Worm (Caenorhabditis elegans) whole organism, L1 larva: ENCODE results near the gene F10G2.4.

Source experiments
- C04F5.9 ChIP-seq: sonication (generic microtip); optimal IDR thresholded peaks from 2 replicates; lab custom pipeline; 2016; ENCODE audit warnings: missing genetic modification characterization, missing compliant biosample characterization
- C16A3.4 ChIP-seq: fragments of 150-350 bp; optimal IDR thresholded peaks from 2 replicates; lab custom pipeline; 2014; ENCODE audit warnings: missing biosample characterization, missing genetic modification characterization
- alr-1 ChIP-seq: fragments of 200-800 bp; sonication (Bioruptor generic); optimal IDR thresholded peaks from 2 replicates; lab custom pipeline; 2018; ENCODE audit warnings: borderline replicate concordance, mild to moderate bottlenecking, missing genetic modification characterization, missing compliant biosample characterization
- aly-2 ChIP-seq: fragments of 150-350 bp; optimal IDR thresholded peaks from 2 replicates; lab custom pipeline; 2014; ENCODE audit warnings: missing biosample characterization, missing genetic modification characterization
- ama-1 ChIP-seq: fragments of 150-350 bp; optimal IDR thresholded peaks from 2 replicates; lab custom pipeline; 2014
- ceh-82 ChIP-seq, 3 experiments: fragments of 150-350 bp in 1 of 3; sonication (generic microtip) in 2 of 3; optimal IDR thresholded peaks; 2 replicates each; lab custom pipeline; 2014 to 2017; ENCODE audit warnings: missing biosample characterization in 3 of 3, missing genetic modification characterization in 3 of 3
- ceh-88 ChIP-seq: fragments of 200-800 bp; sonication (Bioruptor generic); IDR thresholded peaks from 2 replicates; pipeline ENCODE4 v1.3.6; 2022; ENCODE audit warnings: missing genetic modification characterization, missing compliant biosample characterization
- ces-1 ChIP-seq: fragments of 150-350 bp; optimal IDR thresholded peaks from 2 replicates; lab custom pipeline; 2014; ENCODE audit warnings: missing biosample characterization, missing genetic modification reagents, missing genetic modification characterization
- dpl-1 ChIP-seq, 3 experiments: fragments of 150-350 bp in 2 of 3; sonication (generic microtip) in 1 of 3; optimal IDR thresholded peaks; 2 replicates each; lab custom pipeline; 2014 to 2017; ENCODE audit warnings: missing biosample characterization in 3 of 3, missing genetic modification characterization in 3 of 3, missing genetic modification reagents in 3 of 3
- dsc-1 ChIP-seq: sonication (generic microtip); optimal IDR thresholded peaks from 2 replicates; lab custom pipeline; 2016; ENCODE audit warnings: mild to moderate bottlenecking, missing genetic modification characterization, missing compliant biosample characterization
- efl-1 ChIP-seq, 4 experiments: fragments of 150-350 bp; optimal IDR thresholded peaks in 3 of 4; peaks in 1 of 4; 1 replicate in 1 of 4; 2 replicates in 3 of 4; lab custom pipeline; 2014; ENCODE audit warnings: missing biosample characterization in 2 of 4, missing genetic modification characterization in 2 of 4, missing genetic modification reagents in 2 of 4
- efl-3 ChIP-seq: fragments of 200-800 bp; sonication (Bioruptor generic); optimal IDR thresholded peaks from 2 replicates; lab custom pipeline; 2018; ENCODE audit warnings: mild to moderate bottlenecking, missing genetic modification characterization, missing compliant biosample characterization
- egl-13 ChIP-seq: sonication (generic microtip); optimal IDR thresholded peaks from 2 replicates; lab custom pipeline; 2016; ENCODE audit warnings: missing genotype, missing genetic modification reagents, missing genetic modification characterization, missing compliant biosample characterization
- elt-3 ChIP-seq, 6 experiments: fragments of 150-350 bp in 1 of 6; sonication (generic microtip); optimal IDR thresholded peaks; 2 replicates each; lab custom pipeline; 2017 to 2018; ENCODE audit warnings: missing biosample characterization in 6 of 6, missing genetic modification characterization in 6 of 6, inconsistent platforms in 1 of 6
- fkh-10 ChIP-seq: sonication (generic microtip); optimal IDR thresholded peaks from 2 replicates; lab custom pipeline; 2017; ENCODE audit warnings: missing biosample characterization, missing genetic modification reagents, missing genetic modification characterization
- fos-1 ChIP-seq: fragments of 150-350 bp; optimal IDR thresholded peaks from 2 replicates; lab custom pipeline; 2014; ENCODE audit warnings: missing biosample characterization, missing genetic modification characterization
- grh-1 ChIP-seq: fragments of 200-800 bp; sonication (Bioruptor generic); IDR thresholded peaks from 2 replicates; pipeline ENCODE4 v1.3.6; 2022; ENCODE audit warnings: missing genetic modification reagents, missing genetic modification characterization, missing compliant biosample characterization
- hlh-17 ChIP-seq: fragments of 200-800 bp; sonication (Bioruptor generic); optimal IDR thresholded peaks from 2 replicates; lab custom pipeline; 2018; ENCODE audit warnings: missing genetic modification characterization, mild to moderate bottlenecking, missing compliant biosample characterization, moderate library complexity, borderline replicate concordance
- lin-39 ChIP-seq: fragments of 150-350 bp; optimal IDR thresholded peaks from 2 replicates; lab custom pipeline; 2014; ENCODE audit warnings: missing biosample characterization, missing genetic modification reagents, missing genetic modification characterization
- lir-3 ChIP-seq: sonication (generic microtip); optimal IDR thresholded peaks from 2 replicates; lab custom pipeline; 2016; ENCODE audit warnings: mild to moderate bottlenecking, missing genetic modification characterization, moderate library complexity, missing compliant biosample characterization; ENCODE audit not compliant: poor library complexity
- mab-9 ChIP-seq: fragments of 200-800 bp; sonication (Bioruptor generic); IDR thresholded peaks from 2 replicates; pipeline ENCODE4 v1.3.6; 2022; ENCODE audit warnings: missing genetic modification reagents, missing genetic modification characterization, missing compliant biosample characterization
- mef-2 ChIP-seq: fragments of 150-350 bp; optimal IDR thresholded peaks from 2 replicates; lab custom pipeline; 2014; ENCODE audit warnings: missing biosample characterization, missing genetic modification characterization
- nhr-12 ChIP-seq: sonication (generic microtip); optimal IDR thresholded peaks from 2 replicates; lab custom pipeline; 2017; ENCODE audit warnings: missing biosample characterization, missing genetic modification characterization
- nhr-237 ChIP-seq: fragments of 150-350 bp; optimal IDR thresholded peaks from 2 replicates; lab custom pipeline; 2014; ENCODE audit warnings: missing biosample characterization, missing genetic modification characterization
- nhr-47 ChIP-seq: sonication (generic microtip); optimal IDR thresholded peaks from 2 replicates; lab custom pipeline; 2016; ENCODE audit warnings: mild to moderate bottlenecking, missing genetic modification characterization, moderate library complexity, missing compliant biosample characterization
- nhr-85 ChIP-seq: sonication (generic microtip); peaks from one replicate; lab custom pipeline; 2016; ENCODE audit warnings: missing genetic modification characterization, inconsistent platforms, missing compliant biosample characterization
- pax-3 ChIP-seq: fragments of 200-800 bp; sonication (Bioruptor generic); optimal IDR thresholded peaks from 2 replicates; lab custom pipeline; 2018; ENCODE audit warnings: mild to moderate bottlenecking, missing genetic modification characterization, moderate library complexity, missing compliant biosample characterization
- rnt-1 ChIP-seq: sonication (generic microtip); optimal IDR thresholded peaks from 2 replicates; lab custom pipeline; 2016; ENCODE audit warnings: mild to moderate bottlenecking, missing genetic modification characterization, moderate library complexity, missing compliant biosample characterization
- skn-1 ChIP-seq: fragments of 150-350 bp; optimal IDR thresholded peaks from 2 replicates; lab custom pipeline; 2014; ENCODE audit warnings: missing biosample characterization, missing genetic modification characterization
- sox-4 ChIP-seq: sonication (generic microtip); optimal IDR thresholded peaks from 2 replicates; lab custom pipeline; 2016; ENCODE audit warnings: missing genetic modification characterization, missing compliant biosample characterization
- swsn-7 ChIP-seq: sonication (generic microtip); optimal IDR thresholded peaks from 2 replicates; lab custom pipeline; 2016; ENCODE audit warnings: missing genetic modification characterization, missing compliant biosample characterization
- unc-86 ChIP-seq: sonication (generic microtip); optimal IDR thresholded peaks from 2 replicates; lab custom pipeline; 2016; ENCODE audit warnings: missing genetic modification characterization, missing compliant biosample characterization
- zag-1 ChIP-seq: fragments of 150-350 bp; optimal IDR thresholded peaks from 2 replicates; lab custom pipeline; 2014; ENCODE audit warnings: missing biosample characterization, missing genetic modification characterization
- ztf-11 ChIP-seq, 2 experiments: sonication (generic microtip); optimal IDR thresholded peaks; 2 replicates each; lab custom pipeline; 2016 to 2017; ENCODE audit warnings: missing genetic modification characterization in 2 of 2, missing biosample characterization in 1 of 2, missing compliant biosample characterization in 1 of 2
- ztf-4 ChIP-seq: fragments of 150-350 bp; optimal IDR thresholded peaks from 2 replicates; lab custom pipeline; 2014; ENCODE audit warnings: missing biosample characterization, missing genetic modification characterization

Gene F10G2.4

DNA sequence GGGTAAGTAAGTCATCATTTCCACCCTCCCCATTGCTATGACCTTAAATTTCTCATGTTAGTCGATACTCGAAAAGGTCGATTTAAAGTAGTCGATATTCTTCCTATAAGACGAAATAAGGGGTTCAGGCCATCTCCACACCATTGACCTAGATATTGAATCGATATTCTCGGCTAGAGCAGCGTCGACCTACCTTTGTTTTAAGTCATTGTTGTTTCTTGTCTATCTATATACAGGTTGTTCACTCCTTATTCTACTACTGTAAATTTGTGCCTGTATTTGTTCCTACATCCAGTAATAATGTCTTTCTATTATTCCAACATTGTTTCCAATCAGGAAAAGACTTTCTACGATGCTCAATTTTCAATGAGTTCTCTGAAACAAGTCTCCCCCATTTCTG is at the start of gene F10G2.4:
Gene F10G2.4, plus strand, starts transcription at position 301 of the 400 bp plus-strand sequence.
- TF ChIP-seq efl-3 = no peak
- TF ChIP-seq lin-39 = no peak
- no peak for TF ChIP-seq fos-1 (tag; lab: Kevin White, UChicago)
- no peak for TF ChIP-seq mab-9 (GFP tag; lab: Robert Waterston, UW)
- no peak for TF ChIP-seq alr-1 (tag; lab: Kevin White, UChicago)
- TF ChIP-seq ztf-11 (tag; optimal IDR thresholded peaks at IDR 0.05; lab: Kevin White, UChicago) = no peak
- TF ChIP-seq nhr-85 (tag; lab: Kevin White, UChicago) = no peak
- TF ChIP-seq elt-3 (tag; optimal IDR thresholded peaks at IDR 0.05; lab: Kevin White, UChicago) = no peak
- TF ChIP-seq aly-2 (tag; lab: Kevin White, UChicago) = no peak
- TF ChIP-seq hlh-17 = no peak
- no peak for TF ChIP-seq mef-2 (tag; lab: Kevin White, UChicago)
- TF ChIP-seq ztf-4 (tag; lab: Kevin White, UChicago) = no peak
- TF ChIP-seq dpl-1 (GFP tag; optimal IDR thresholded peaks at IDR 0.05; lab: Kevin White, UChicago) = no peak
- TF ChIP-seq ceh-88 (GFP tag; lab: Robert Waterston, UW) = no peak
- no peak for TF ChIP-seq rnt-1 (tag; lab: Kevin White, UChicago)
- no peak for TF ChIP-seq swsn-7
- TF ChIP-seq nhr-237 (tag; lab: Kevin White, UChicago) = no peak
- TF ChIP-seq, all 84 proteins: peak for 0

DNA sequence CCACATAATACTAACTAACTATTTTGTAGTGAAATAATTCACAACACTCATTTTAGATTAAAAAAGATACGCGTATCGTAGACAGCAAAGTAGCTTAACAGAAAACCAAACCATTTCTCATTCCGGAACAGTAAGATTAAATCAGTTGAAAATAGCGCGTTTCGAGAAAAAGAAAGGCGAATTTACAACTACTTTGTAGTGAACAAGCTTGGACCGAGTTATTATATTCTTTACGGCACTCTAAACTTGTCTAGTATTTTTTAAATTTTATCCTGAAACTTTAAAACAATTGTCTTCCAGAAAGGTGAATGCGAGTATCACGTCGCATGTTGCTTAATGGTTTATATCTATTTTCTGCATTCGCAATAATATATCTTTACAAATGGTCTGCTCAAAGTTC is 47.9 kb upstream of the F10G2.4 start, which contains the start of gene C13A2.4:
Gene C13A2.4, plus strand, starts transcription at position 301 of the 400 bp plus-strand sequence.
- no peak for TF ChIP-seq efl-1 (optimal IDR thresholded peaks at IDR 0.05; lab: Kevin White, UChicago)
- peak in 1 of 2 experiments; percentile 23 for TF ChIP-seq efl-1 (GFP tag; optimal IDR thresholded peaks at IDR 0.05 in 1 of 2; lab: Kevin White, UChicago)
- no peak for TF ChIP-seq nhr-47 (tag; lab: Kevin White, UChicago)

DNA sequence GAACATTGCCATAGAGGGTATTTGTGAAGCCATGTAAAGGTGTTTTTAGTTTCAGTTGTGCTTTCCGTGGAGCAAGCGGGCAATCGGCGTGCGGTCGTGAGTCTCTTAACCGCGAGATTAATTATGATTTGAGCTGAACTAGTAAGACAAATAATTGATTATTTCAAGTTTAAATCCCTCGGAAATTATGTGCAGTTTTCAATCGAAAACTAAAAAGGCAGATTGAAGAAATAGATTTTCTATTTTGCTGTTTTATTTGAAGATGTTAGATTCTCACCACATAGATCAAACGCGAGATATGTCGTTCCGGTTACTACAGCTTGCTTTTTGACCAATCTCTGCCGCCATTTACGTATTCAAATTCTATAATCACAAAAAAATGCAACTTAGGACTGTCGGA is 45.0 kb upstream of the F10G2.4 start, which contains the start of gene C13A2.3:
Gene C13A2.3, plus strand, starts transcription at position 301 of the 400 bp plus-strand sequence.
- TF ChIP-seq lir-3 (tag; lab: Kevin White, UChicago) (no peak), grh-1 (GFP tag; lab: Robert Waterston, UW) (no peak), ama-1 (lab: Kevin White, UChicago) (no peak), nhr-12 (tag; lab: Kevin White, UChicago) (no peak), aly-2 (tag; lab: Kevin White, UChicago) (no peak), egl-13 (no peak), skn-1 (no peak), unc-86 (tag; lab: Kevin White, UChicago) (no peak), lin-39 (no peak), sox-4 (tag; lab: Kevin White, UChicago) (no peak), zag-1 (no peak), nhr-85 (tag; lab: Kevin White, UChicago) (no peak), fkh-10 (GFP tag; lab: Kevin White, UChicago) (no peak), C16A3.4 (no peak), ces-1 (no peak), ceh-82 (tag; optimal IDR thresholded peaks at IDR 0.05; lab: Kevin White, UChicago) (no peak), pax-3 (tag; lab: Kevin White, UChicago) (no peak)
- TF ChIP-seq, all 84 proteins: peak for 0

DNA sequence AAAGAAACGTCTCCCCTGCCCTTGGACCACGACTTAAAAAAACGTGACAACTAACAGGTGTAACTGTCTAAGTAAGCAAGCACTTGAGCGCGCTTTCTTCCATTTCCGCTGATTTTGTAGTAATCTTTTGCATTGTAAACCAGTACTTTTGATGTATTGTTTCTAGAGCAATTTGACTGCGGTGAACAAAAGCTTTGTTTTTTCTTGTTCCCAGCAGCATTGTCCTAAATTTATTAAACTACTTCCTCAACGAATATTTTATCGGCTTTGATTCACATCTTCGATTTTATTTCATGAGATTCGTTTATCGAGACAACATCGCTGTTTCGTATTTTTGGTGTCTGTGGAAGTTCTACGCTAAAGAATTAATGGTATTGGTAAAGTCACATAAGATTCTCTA is 38.3 kb upstream of the F10G2.4 start, which contains the start of gene C13A2.1:
Gene C13A2.1, plus strand, starts transcription at position 301 of the 400 bp plus-strand sequence.
- TF ChIP-seq C04F5.9 (tag; lab: Kevin White, UChicago) (no peak), mef-2 (tag; lab: Kevin White, UChicago) (no peak), dsc-1 (tag; lab: Kevin White, UChicago) (no peak), ceh-82 (tag; optimal IDR thresholded peaks at IDR 0.05; lab: Kevin White, UChicago) (no peak)
